Worm (Caenorhabditis elegans): ENCODE measurements around the gene daf-3.
A peak's percentile ranks its signal among the peaks of the same experiment; 100 is the strongest.

The daf-3 gene

DNA sequence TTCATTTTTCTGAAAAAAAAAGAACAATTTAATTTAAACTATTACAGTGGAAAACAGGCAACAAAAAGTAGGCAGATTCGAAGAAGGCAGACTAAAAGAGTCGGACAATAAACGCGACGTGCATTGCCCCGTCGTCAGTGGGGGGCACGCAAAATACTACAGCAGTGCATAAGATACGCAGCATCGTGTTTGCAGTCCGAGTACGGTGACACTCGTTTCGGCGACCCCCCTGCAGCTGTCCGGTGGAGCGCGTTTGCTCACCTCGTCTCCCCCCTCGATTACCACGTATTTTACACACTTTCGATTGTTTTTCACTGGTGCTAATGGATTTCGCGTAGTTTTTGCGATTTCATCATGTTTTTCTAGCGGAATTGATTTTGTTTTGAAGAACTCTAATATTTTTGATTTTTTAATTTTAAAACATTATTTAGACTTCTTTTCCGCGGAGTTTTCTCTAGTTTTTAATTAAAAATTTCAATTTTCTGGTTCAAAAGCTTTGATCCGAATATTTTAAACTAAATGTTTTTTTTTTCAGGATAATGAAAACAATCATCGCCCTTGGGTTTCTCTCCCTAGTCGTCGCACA, 57.1 kb downstream of the daf-3 start, which contains the start of the genes trap-2 and ile-2 (continued):
- TF ChIP-seq pqm-1 (tag; optimal IDR thresholded peaks at IDR 0.05) (peak; percentile 71), nhr-41 (GFP tag; IDR thresholded peaks at IDR 0.05) (peak; percentile 92), dmd-9 (GFP tag; IDR thresholded peaks at IDR 0.05) (no peak), mdt-29 (GFP tag; IDR thresholded peaks at IDR 0.05) (peak; percentile 80), nhr-76 (tag; optimal IDR thresholded peaks at IDR 0.05) (no peak), dmd-8 (GFP tag; IDR thresholded peaks at IDR 0.05) (no peak), F37D6.2 (tag; optimal IDR thresholded peaks at IDR 0.05) (peak; percentile 83), hmg-1.1 (GFP tag; IDR thresholded peaks at IDR 0.05) (peak; percentile 93), Y5F2A.4 (GFP tag; optimal IDR thresholded peaks at IDR 0.05) (no peak), ama-1 (optimal IDR thresholded peaks at IDR 0.05) (no peak), daf-16 (GFP tag; optimal IDR thresholded peaks at IDR 0.05) (peak; percentile 80 to 88), daf-16 (tag; optimal IDR thresholded peaks at IDR 0.05) (peak; percentile 68), mep-1 (tag; optimal IDR thresholded peaks at IDR 0.05) (peak; percentile 97), hlh-30 (tag; optimal IDR thresholded peaks at IDR 0.05; ENCODE audit: insufficient read depth) (peak; percentile 90), zfp-3 (GFP tag; conservative IDR thresholded peaks at IDR 0.05) (peak; percentile 86), D1046.2 (GFP tag; IDR thresholded peaks at IDR 0.05) (peak; percentile 99), lin-38 (GFP tag; IDR thresholded peaks at IDR 0.05) (peak; percentile 99), lsy-2 (tag; optimal IDR thresholded peaks at IDR 0.05) (peak; percentile 92 to 98), F26F4.8 (GFP tag; conservative IDR thresholded peaks at IDR 0.05) (no peak), daf-12 (tag; optimal IDR thresholded peaks at IDR 0.05) (no peak), daf-19 (GFP tag; conservative IDR thresholded peaks at IDR 0.05) (no peak), dmd-6 (GFP tag; IDR thresholded peaks at IDR 0.05) (peak; percentile 96), ctbp-1 (GFP tag; IDR thresholded peaks at IDR 0.05) (peak; percentile 80), cey-2 (tag; optimal IDR thresholded peaks at IDR 0.05; ENCODE audit: borderline replicate concordance, insufficient read depth) (no peak), skn-1 (tag; optimal IDR thresholded peaks at IDR 0.05) (no peak), arid-1 (GFP tag; conservative IDR thresholded peaks at IDR 0.05) (peak; percentile 91), snpc-4 (tag; optimal IDR thresholded peaks at IDR 0.05) (no peak), ztf-7 (tag; optimal IDR thresholded peaks at IDR 0.05) (peak; percentile 72), set-16 (GFP tag; IDR thresholded peaks at IDR 0.05) (peak; percentile 80), jun-1 (tag; optimal IDR thresholded peaks at IDR 0.05) (peak; percentile 54), nhr-10 (tag; optimal IDR thresholded peaks at IDR 0.05) (peak; percentile 56), dve-1 (tag; optimal IDR thresholded peaks at IDR 0.05; ENCODE audit: insufficient read depth) (peak; percentile 93), madf-5 (GFP tag; IDR thresholded peaks at IDR 0.05) (0 out of 4 replicates have a peak, but pooled peaks of 1 of the 2 experiments have one; percentile 41)

Data from whole organism, L4 larva.